Worm (Caenorhabditis elegans) whole organism, mixed stage, embryonic: Measurements from ENCODE around the gene sft-4.

Source experiments
- M03D4.4 ChIP-seq: sonication (generic microtip); optimal IDR thresholded peaks from 2 replicates; lab custom pipeline; 2017; ENCODE audit warnings: mild to moderate bottlenecking, missing genetic modification characterization, missing compliant biosample characterization
- bed-3 ChIP-seq: fragments of 200-800 bp; sonication (Bioruptor generic); optimal IDR thresholded peaks from 3 replicates; lab custom pipeline; 2018; ENCODE audit warnings: mild to moderate bottlenecking, missing genetic modification characterization, moderate library complexity, missing compliant biosample characterization
- blmp-1 ChIP-seq: fragments of 150-350 bp; optimal IDR thresholded peaks from 2 replicates; lab custom pipeline; 2014; ENCODE audit warnings: missing biosample characterization, missing genetic modification characterization
- ceh-39 ChIP-seq: fragments of 150-350 bp; optimal IDR thresholded peaks from 2 replicates; lab custom pipeline; 2014; ENCODE audit warnings: missing biosample characterization, missing genetic modification characterization
- ceh-43 ChIP-seq: fragments of 200-800 bp; sonication (Bioruptor generic); optimal IDR thresholded peaks from 2 replicates; lab custom pipeline; 2018; ENCODE audit warnings: mild to moderate bottlenecking, missing genetic modification characterization, moderate library complexity, missing compliant biosample characterization
- ceh-83 ChIP-seq: fragments of 200-800 bp; sonication (Bioruptor generic); optimal IDR thresholded peaks from 2 replicates; lab custom pipeline; 2018; ENCODE audit warnings: mild to moderate bottlenecking, missing genetic modification characterization, missing compliant biosample characterization
- ces-1 ChIP-seq: fragments of 150-350 bp; optimal IDR thresholded peaks from 2 replicates; lab custom pipeline; 2014; ENCODE audit warnings: missing biosample characterization, missing genetic modification reagents, missing genetic modification characterization
- cnd-1 ChIP-seq: fragments of 200-800 bp; sonication (Bioruptor generic); optimal IDR thresholded peaks from 2 replicates; lab custom pipeline; 2018; ENCODE audit warnings: mild to moderate bottlenecking, missing genetic modification characterization, missing compliant biosample characterization
- drap-1 ChIP-seq: fragments of 200-800 bp; sonication (Bioruptor generic); optimal IDR thresholded peaks from 3 replicates; lab custom pipeline; 2018; ENCODE audit warnings: mild to moderate bottlenecking, missing genetic modification characterization, missing compliant biosample characterization
- elt-1 ChIP-seq: sonication (generic microtip); optimal IDR thresholded peaks from 2 replicates; lab custom pipeline; 2017; ENCODE audit warnings: missing genetic modification characterization, mild to moderate bottlenecking, missing compliant biosample characterization, antibody characterized with exemption, moderate library complexity, borderline replicate concordance; ENCODE audit not compliant: insufficient read depth
- elt-3 ChIP-seq: fragments of 150-350 bp; optimal IDR thresholded peaks from 2 replicates; lab custom pipeline; 2014; ENCODE audit warnings: missing biosample characterization, missing genetic modification characterization
- flh-1 ChIP-seq: fragments of 200-800 bp; sonication (Bioruptor generic); optimal IDR thresholded peaks from 2 replicates; lab custom pipeline; 2018; ENCODE audit warnings: mild to moderate bottlenecking, missing genetic modification characterization, moderate library complexity, missing compliant biosample characterization
- ham-2 ChIP-seq: fragments of 200-800 bp; sonication (Bioruptor generic); optimal IDR thresholded peaks from 2 replicates; lab custom pipeline; 2018; ENCODE audit warnings: mild to moderate bottlenecking, missing genetic modification characterization, missing compliant biosample characterization
- hlh-1 ChIP-seq: fragments of 150-350 bp; optimal IDR thresholded peaks from 2 replicates; lab custom pipeline; 2014; ENCODE audit warnings: missing biosample characterization, missing genetic modification reagents, missing genetic modification characterization
- lin-13 ChIP-seq: fragments of 150-350 bp; optimal IDR thresholded peaks from 2 replicates; lab custom pipeline; 2014; ENCODE audit warnings: missing biosample characterization, missing genetic modification characterization
- lin-32 ChIP-seq: fragments of 200-800 bp; sonication (Bioruptor generic); optimal IDR thresholded peaks from 2 replicates; lab custom pipeline; 2018; ENCODE audit warnings: mild to moderate bottlenecking, missing genetic modification characterization, missing compliant biosample characterization
- lsy-2 ChIP-seq: fragments of 150-350 bp; optimal IDR thresholded peaks from 2 replicates; lab custom pipeline; 2014; ENCODE audit warnings: missing biosample characterization, missing genetic modification characterization
- mab-5 ChIP-seq: fragments of 150-350 bp; optimal IDR thresholded peaks from 2 replicates; lab custom pipeline; 2014; ENCODE audit warnings: missing biosample characterization, missing genetic modification characterization
- mep-1 ChIP-seq: fragments of 150-350 bp; optimal IDR thresholded peaks from 2 replicates; lab custom pipeline; 2017; ENCODE audit warnings: missing biosample characterization, missing genetic modification reagents, missing genetic modification characterization, inconsistent platforms
- mls-2 ChIP-seq: sonication (generic microtip); optimal IDR thresholded peaks from 2 replicates; lab custom pipeline; 2016; ENCODE audit warnings: mild to moderate bottlenecking, missing genetic modification characterization, moderate library complexity, missing compliant biosample characterization
- nhr-12 ChIP-seq: fragments of 150-350 bp; optimal IDR thresholded peaks from 2 replicates; lab custom pipeline; 2014; ENCODE audit warnings: missing biosample characterization, missing genetic modification characterization
- nhr-2 ChIP-seq: fragments of 150-350 bp; optimal IDR thresholded peaks from 2 replicates; lab custom pipeline; 2014; ENCODE audit warnings: missing biosample characterization, missing genetic modification characterization
- nhr-237 ChIP-seq: fragments of 150-350 bp; optimal IDR thresholded peaks from 2 replicates; lab custom pipeline; 2014; ENCODE audit warnings: missing biosample characterization, missing genetic modification characterization
- nhr-28 ChIP-seq: fragments of 150-350 bp; optimal IDR thresholded peaks from 2 replicates; lab custom pipeline; 2014; ENCODE audit warnings: missing biosample characterization, missing genetic modification characterization
- nhr-76 ChIP-seq: sonication (generic microtip); optimal IDR thresholded peaks from 2 replicates; lab custom pipeline; 2017; ENCODE audit warnings: missing biosample characterization, missing genetic modification characterization
- pha-4 ChIP-seq: fragments of 150-350 bp; optimal IDR thresholded peaks from 2 replicates; lab custom pipeline; 2018; ENCODE audit warnings: missing biosample characterization, missing genetic modification reagents, missing genetic modification characterization
- sem-2 ChIP-seq: fragments of 200-800 bp; sonication (Bioruptor generic); optimal IDR thresholded peaks from 2 replicates; lab custom pipeline; 2018; ENCODE audit warnings: mild to moderate bottlenecking, missing genetic modification characterization, missing compliant biosample characterization
- snpc-4 ChIP-seq: fragments of 150-350 bp; optimal IDR thresholded peaks from 2 replicates; lab custom pipeline; 2014; ENCODE audit warnings: missing biosample characterization, missing genetic modification characterization
- sptf-1 ChIP-seq: sonication (generic microtip); optimal IDR thresholded peaks from 2 replicates; lab custom pipeline; 2017; ENCODE audit warnings: mild to moderate bottlenecking, missing genetic modification characterization, moderate library complexity, missing compliant biosample characterization
- tbx-8 ChIP-seq: fragments of 200-800 bp; sonication (Bioruptor generic); optimal IDR thresholded peaks from 2 replicates; lab custom pipeline; 2018; ENCODE audit warnings: mild to moderate bottlenecking, missing genetic modification characterization, moderate library complexity, missing compliant biosample characterization
- unc-120 ChIP-seq: sonication (generic microtip); optimal IDR thresholded peaks from 2 replicates; lab custom pipeline; 2017; ENCODE audit warnings: missing genetic modification characterization, missing compliant biosample characterization; ENCODE audit not compliant: poor library complexity, severe bottlenecking
- unc-39 ChIP-seq: fragments of 150-350 bp; optimal IDR thresholded peaks from 2 replicates; lab custom pipeline; 2014; ENCODE audit warnings: missing biosample characterization, missing genetic modification characterization
- unc-62 ChIP-seq: fragments of 150-350 bp; optimal IDR thresholded peaks from 2 replicates; lab custom pipeline; 2014; ENCODE audit warnings: missing biosample characterization, missing genetic modification reagents, missing genetic modification characterization
- zip-8 ChIP-seq: fragments of 150-350 bp; optimal IDR thresholded peaks from 2 replicates; lab custom pipeline; 2014; ENCODE audit warnings: missing biosample characterization, missing genetic modification characterization
- ztf-11 ChIP-seq: fragments of 150-350 bp; optimal IDR thresholded peaks from 2 replicates; lab custom pipeline; 2014; ENCODE audit warnings: missing biosample characterization, missing genetic modification characterization

The sft-4 gene

ce11 chrX:5753141-5753540 lies 27.4 kb downstream of the sft-4 start:
- TF ChIP-seq cnd-1 (tag; lab: Kevin White, UChicago) (no peak), mep-1 (no peak), bed-3 (GFP tag; lab: Kevin White, UChicago) (no peak)

ce11 chrX:5746665-5747064 lies 33.9 kb downstream of the sft-4 start:
- TF ChIP-seq ceh-83 (no peak), unc-62 (GFP tag; lab: Kevin White, UChicago) (peak; percentile 26)
- TF ChIP-seq, all 35 proteins: peak for 1

- TF ChIP-seq lin-13 (tag; lab: Kevin White, UChicago), result no peak
Measured at ce11 chrX:5743209-5743608, 37.3 kb downstream of the sft-4 start, which contains the start of gene gnrr-4. TSS of gene gnrr-4 (minus strand) at chrX:5743309.

ce11 chrX:5733728-5734252 lies 46.7 kb downstream of the sft-4 start, which contains the start of gene rgs-6:
TSS of gene rgs-6 (minus strand) at chrX:5733778.
- no peak for TF ChIP-seq nhr-237 (tag; lab: Kevin White, UChicago)

- TF ChIP-seq mab-5 (tag; lab: Kevin White, UChicago), result no peak
- TF ChIP-seq nhr-76 (tag; lab: Kevin White, UChicago), result no peak
- TF ChIP-seq unc-120 (tag; lab: Kevin White, UChicago), result no peak
- no peak for TF ChIP-seq lin-32 (GFP tag; lab: Kevin White, UChicago)
- no peak for TF ChIP-seq tbx-8 (GFP tag; lab: Kevin White, UChicago)
- peak; percentile 65 for TF ChIP-seq ceh-83
- no peak for TF ChIP-seq nhr-28 (tag; lab: Kevin White, UChicago)
- no peak for TF ChIP-seq hlh-1 (tag; lab: Kevin White, UChicago)
- peak; percentile 30 for TF ChIP-seq M03D4.4 (tag; lab: Kevin White, UChicago)
- TF ChIP-seq ceh-39 (tag; lab: Kevin White, UChicago), result no peak
- peak; percentile 35 for TF ChIP-seq sptf-1 (tag; lab: Kevin White, UChicago)
- no peak for TF ChIP-seq blmp-1
- TF ChIP-seq flh-1 (GFP tag; lab: Kevin White, UChicago), result no peak
- no peak for TF ChIP-seq ztf-11 (tag; lab: Kevin White, UChicago)
- TF ChIP-seq zip-8 (tag; lab: Kevin White, UChicago), result no peak
- TF ChIP-seq elt-1 (tag; lab: Kevin White, UChicago), result no peak
- TF ChIP-seq ham-2, result no peak
- TF ChIP-seq drap-1 (GFP tag; lab: Kevin White, UChicago), result peak; percentile 19
- TF ChIP-seq mep-1, result peak; percentile 19
- TF ChIP-seq unc-39 (tag; lab: Kevin White, UChicago), result no peak
- TF ChIP-seq bed-3 (GFP tag; lab: Kevin White, UChicago), result no peak
- no peak for TF ChIP-seq nhr-2 (tag; lab: Kevin White, UChicago)
- no peak for TF ChIP-seq nhr-12 (tag; lab: Kevin White, UChicago)
- no peak for TF ChIP-seq cnd-1 (tag; lab: Kevin White, UChicago)
- TF ChIP-seq ceh-43 (GFP tag; lab: Kevin White, UChicago), result peak; percentile 16
- TF ChIP-seq ces-1 (GFP tag; lab: Kevin White, UChicago), result peak; percentile 62
- no peak for TF ChIP-seq nhr-237 (tag; lab: Kevin White, UChicago)
- TF ChIP-seq snpc-4, result no peak
- TF ChIP-seq lin-13 (tag; lab: Kevin White, UChicago), result peak; percentile 24
- TF ChIP-seq lsy-2 (tag; lab: Kevin White, UChicago), result no peak
- peak; percentile 6 for TF ChIP-seq unc-62 (GFP tag; lab: Kevin White, UChicago)
- TF ChIP-seq mls-2 (tag; lab: Kevin White, UChicago), result peak; percentile 74
- TF ChIP-seq sem-2 (GFP tag; lab: Kevin White, UChicago), result no peak
- no peak for TF ChIP-seq elt-3 (tag; lab: Kevin White, UChicago)
- no peak for TF ChIP-seq pha-4 (tag; lab: Kevin White, UChicago)
Measured at ce11 chrX:5728956-5729467, 51.5 kb downstream of the sft-4 start.
